Worm (Caenorhabditis elegans) whole organism, L2 larva: ENCODE results near the gene C07A9.13.

Source experiments
- C34F6.9 ChIP-seq: fragments of 150-350 bp; optimal IDR thresholded peaks from 2 replicates; lab custom pipeline; 2014; ENCODE audit warnings: missing biosample characterization, missing genetic modification characterization
- F13H6.1 ChIP-seq: sonication (generic microtip); optimal IDR thresholded peaks from 2 replicates; lab custom pipeline; 2016; ENCODE audit warnings: missing genetic modification characterization, missing compliant biosample characterization
- R02D3.7 ChIP-seq: fragments of 150-350 bp; optimal IDR thresholded peaks from 2 replicates; lab custom pipeline; 2014; ENCODE audit warnings: missing biosample characterization, missing genetic modification characterization
- Y55F3AM.14 ChIP-seq: fragments of 200-800 bp; sonication (Bioruptor generic); optimal IDR thresholded peaks from 2 replicates; lab custom pipeline; 2018; ENCODE audit warnings: mild to moderate bottlenecking, missing genetic modification characterization, missing compliant biosample characterization
- ZK546.5 ChIP-seq: sonication (generic microtip); optimal IDR thresholded peaks from 2 replicates; lab custom pipeline; 2017; ENCODE audit warnings: missing biosample characterization, missing genetic modification characterization
- alr-1 ChIP-seq: fragments of 150-350 bp; optimal IDR thresholded peaks from 2 replicates; lab custom pipeline; 2014; ENCODE audit warnings: missing biosample characterization, missing genetic modification characterization
- aly-2 ChIP-seq: fragments of 150-350 bp; optimal IDR thresholded peaks from 2 replicates; lab custom pipeline; 2014; ENCODE audit warnings: missing biosample characterization, missing genetic modification characterization
- blmp-1 ChIP-seq: sonication (generic microtip); optimal IDR thresholded peaks from 2 replicates; lab custom pipeline; 2017; ENCODE audit warnings: missing genetic modification characterization, mild to moderate bottlenecking, missing compliant biosample characterization, antibody characterized with exemption, moderate library complexity; ENCODE audit not compliant: insufficient read depth
- ceh-16 ChIP-seq: fragments of 150-350 bp; optimal IDR thresholded peaks from 2 replicates; lab custom pipeline; 2014; ENCODE audit warnings: missing biosample characterization, missing genetic modification characterization
- ceh-82 ChIP-seq: fragments of 150-350 bp; optimal IDR thresholded peaks from 2 replicates; lab custom pipeline; 2014; ENCODE audit warnings: missing biosample characterization, missing genetic modification characterization
- crh-2 ChIP-seq: sonication (generic microtip); optimal IDR thresholded peaks from 2 replicates; lab custom pipeline; 2017; ENCODE audit warnings: missing biosample characterization, missing genetic modification characterization
- egl-27 ChIP-seq: sonication (generic microtip); optimal IDR thresholded peaks from 3 replicates; lab custom pipeline; 2017; ENCODE audit warnings: missing biosample characterization, missing genetic modification reagents, missing genetic modification characterization
- elt-3 ChIP-seq: sonication (generic microtip); optimal IDR thresholded peaks from 2 replicates; lab custom pipeline; 2017; ENCODE audit warnings: missing biosample characterization, missing genetic modification characterization
- fos-1 ChIP-seq: fragments of 150-350 bp; optimal IDR thresholded peaks from 2 replicates; lab custom pipeline; 2014; ENCODE audit warnings: missing biosample characterization, missing genetic modification characterization
- gmeb-1 ChIP-seq: fragments of 150-350 bp; optimal IDR thresholded peaks from 2 replicates; lab custom pipeline; 2014; ENCODE audit warnings: missing biosample characterization, missing genetic modification characterization
- lin-11 ChIP-seq: fragments of 150-350 bp; sonication (generic microtip); optimal IDR thresholded peaks from 2 replicates; lab custom pipeline; 2014; ENCODE audit warnings: missing biosample characterization, missing genetic modification characterization, inconsistent platforms, mixed read lengths
- lin-39 ChIP-seq: fragments of 150-350 bp; optimal IDR thresholded peaks from 2 replicates; lab custom pipeline; 2014; ENCODE audit warnings: missing biosample characterization, missing genetic modification reagents, missing genetic modification characterization
- lsy-2 ChIP-seq, 2 experiments: fragments of 150-350 bp in 1 of 2; sonication (generic microtip) in 1 of 2; optimal IDR thresholded peaks; 2 replicates each; lab custom pipeline; 2014 to 2017; ENCODE audit warnings: missing biosample characterization in 2 of 2, missing genetic modification characterization in 2 of 2
- mab-5 ChIP-seq: fragments of 150-350 bp; optimal IDR thresholded peaks from 2 replicates; lab custom pipeline; 2014; ENCODE audit warnings: missing biosample characterization, missing genetic modification characterization
- mbf-1 ChIP-seq: sonication (generic microtip); optimal IDR thresholded peaks from 2 replicates; lab custom pipeline; 2017; ENCODE audit warnings: missing biosample characterization, missing genetic modification characterization
- mdl-1 ChIP-seq, 2 experiments: fragments of 150-350 bp in 1 of 2; sonication (generic microtip) in 1 of 2; optimal IDR thresholded peaks; 2 replicates each; lab custom pipeline; 2017; ENCODE audit warnings: missing biosample characterization in 2 of 2, missing genetic modification characterization in 2 of 2
- nhr-10 ChIP-seq: sonication (generic microtip); optimal IDR thresholded peaks from 2 replicates; lab custom pipeline; 2017; ENCODE audit warnings: missing biosample characterization, missing genetic modification characterization
- nhr-11 ChIP-seq: fragments of 150-350 bp; optimal IDR thresholded peaks from 2 replicates; lab custom pipeline; 2014; ENCODE audit warnings: missing biosample characterization, missing genetic modification characterization
- nhr-129 ChIP-seq: fragments of 150-350 bp; optimal IDR thresholded peaks from 2 replicates; lab custom pipeline; 2014; ENCODE audit warnings: missing biosample characterization, missing genetic modification characterization
- nhr-21 ChIP-seq: fragments of 150-350 bp; optimal IDR thresholded peaks from 2 replicates; lab custom pipeline; 2014; ENCODE audit warnings: missing biosample characterization, missing genetic modification characterization
- nhr-23 ChIP-seq: fragments of 150-350 bp; optimal IDR thresholded peaks from 2 replicates; lab custom pipeline; 2014; ENCODE audit warnings: missing biosample characterization, missing genetic modification reagents, missing genetic modification characterization
- nhr-237 ChIP-seq: fragments of 150-350 bp; optimal IDR thresholded peaks from 2 replicates; lab custom pipeline; 2014; ENCODE audit warnings: missing biosample characterization, missing genetic modification characterization
- nhr-25 ChIP-seq: fragments of 150-350 bp; sonication (generic microtip); optimal IDR thresholded peaks from 3 replicates; lab custom pipeline; 2014; ENCODE audit warnings: missing biosample characterization, missing genetic modification characterization
- nhr-6 ChIP-seq: fragments of 150-350 bp; optimal IDR thresholded peaks from 2 replicates; lab custom pipeline; 2014; ENCODE audit warnings: missing biosample characterization, missing genetic modification characterization
- nhr-77 ChIP-seq: fragments of 150-350 bp; optimal IDR thresholded peaks from 2 replicates; lab custom pipeline; 2014; ENCODE audit warnings: missing biosample characterization, missing genetic modification characterization
- peb-1 ChIP-seq: fragments of 150-350 bp; optimal IDR thresholded peaks from 2 replicates; lab custom pipeline; 2014; ENCODE audit warnings: missing biosample characterization, missing genetic modification characterization
- sem-4 ChIP-seq: fragments of 150-350 bp; optimal IDR thresholded peaks from 2 replicates; lab custom pipeline; 2014; ENCODE audit warnings: missing biosample characterization, missing genetic modification reagents, missing genetic modification characterization
- skn-1 ChIP-seq: sonication (generic microtip); optimal IDR thresholded peaks from 2 replicates; lab custom pipeline; 2017; ENCODE audit warnings: missing biosample characterization, missing genetic modification characterization
- sma-3 ChIP-seq: sonication (generic microtip); optimal IDR thresholded peaks from 2 replicates; lab custom pipeline; 2016; ENCODE audit warnings: missing genetic modification reagents, missing genetic modification characterization, missing compliant biosample characterization
- sma-9 ChIP-seq, 2 experiments: fragments of 150-350 bp in 1 of 2; sonication (generic microtip) in 1 of 2; optimal IDR thresholded peaks; 2 replicates each; lab custom pipeline; 2014 to 2016; ENCODE audit warnings: missing genetic modification characterization in 2 of 2, mild to moderate bottlenecking in 1 of 2, missing biosample characterization in 1 of 2, missing compliant biosample characterization in 1 of 2, missing genetic modification reagents in 1 of 2, moderate library complexity in 1 of 2
- snpc-4 ChIP-seq: fragments of 150-350 bp; optimal IDR thresholded peaks from 2 replicates; lab custom pipeline; 2014; ENCODE audit warnings: missing biosample characterization, missing genetic modification characterization
- unc-39 ChIP-seq: fragments of 150-350 bp; optimal IDR thresholded peaks from 2 replicates; lab custom pipeline; 2014; ENCODE audit warnings: missing biosample characterization, missing genetic modification characterization
- unc-55 ChIP-seq: fragments of 150-350 bp; sonication (generic microtip); optimal IDR thresholded peaks from 3 replicates; lab custom pipeline; 2014; ENCODE audit warnings: missing biosample characterization, missing genetic modification reagents, missing genetic modification characterization
- unc-62 ChIP-seq: fragments of 150-350 bp; optimal IDR thresholded peaks from 2 replicates; lab custom pipeline; 2014; ENCODE audit warnings: missing biosample characterization, missing genetic modification reagents, missing genetic modification characterization
- ztf-1 ChIP-seq: fragments of 200-800 bp; sonication (Bioruptor generic); conservative IDR thresholded peaks from 2 replicates; pipeline ENCODE4 v1.3.6; 2022; ENCODE audit warnings: missing genetic modification characterization, missing compliant biosample characterization
- ztf-11 ChIP-seq: sonication (generic microtip); optimal IDR thresholded peaks from 2 replicates; lab custom pipeline; 2017; ENCODE audit warnings: missing biosample characterization, missing genetic modification characterization
- ztf-4 ChIP-seq: fragments of 150-350 bp; optimal IDR thresholded peaks from 2 replicates; lab custom pipeline; 2014; ENCODE audit warnings: missing biosample characterization, missing genetic modification characterization

C07A9.13 gene

ce11 chrIII:9666668-9667067 is 14.4 kb downstream of the C07A9.13 start:
- TF ChIP-seq nhr-25 (tag; lab: Kevin White, UChicago) = peak; percentile 45
- peak; percentile 67 for TF ChIP-seq fos-1 (tag; lab: Kevin White, UChicago)
- no peak for TF ChIP-seq unc-55 (GFP tag; lab: Kevin White, UChicago)
- peak; percentile 64 for TF ChIP-seq sma-9 (GFP tag; optimal IDR thresholded peaks at IDR 0.05; lab: Kevin White, UChicago)
- TF ChIP-seq sma-9 (tag; optimal IDR thresholded peaks at IDR 0.05; lab: Kevin White, UChicago) = no peak
- TF ChIP-seq blmp-1 (tag; lab: Kevin White, UChicago) = peak; percentile 88
- no peak for TF ChIP-seq R02D3.7
- TF ChIP-seq, all 48 proteins: peak for 4

- TF ChIP-seq unc-62 (no peak), nhr-237 (no peak), nhr-6 (peak; percentile 20), fos-1 (tag; lab: Kevin White, UChicago) (no peak), ztf-11 (tag; lab: Kevin White, UChicago) (no peak), blmp-1 (tag; lab: Kevin White, UChicago) (no peak), nhr-23 (no peak), unc-55 (GFP tag; lab: Kevin White, UChicago) (peak; percentile 7), nhr-10 (tag; lab: Kevin White, UChicago) (no peak), gmeb-1 (peak; percentile 18), egl-27 (tag; lab: Kevin White, UChicago) (peak; percentile 18), lsy-2 (tag; optimal IDR thresholded peaks at IDR 0.05; lab: Kevin White, UChicago) (peak in 1 of 2 experiments; percentile 4), sma-3 (GFP tag; lab: Kevin White, UChicago) (peak; percentile 55), sma-9 (GFP tag; optimal IDR thresholded peaks at IDR 0.05; lab: Kevin White, UChicago) (peak; percentile 94), sma-9 (tag; optimal IDR thresholded peaks at IDR 0.05; lab: Kevin White, UChicago) (no peak), skn-1 (tag; lab: Kevin White, UChicago) (no peak), unc-39 (tag; lab: Kevin White, UChicago) (no peak), aly-2 (tag; lab: Kevin White, UChicago) (no peak), ztf-4 (no peak), mab-5 (tag; lab: Kevin White, UChicago) (no peak), Y55F3AM.14 (GFP tag; lab: Kevin White, UChicago) (no peak), sem-4 (tag; lab: Kevin White, UChicago) (peak; percentile 15), nhr-129 (tag; lab: Kevin White, UChicago) (peak; percentile 59), crh-2 (tag; lab: Kevin White, UChicago) (no peak), mdl-1 (tag; optimal IDR thresholded peaks at IDR 0.05; lab: Kevin White, UChicago) (no peak), nhr-25 (tag; lab: Kevin White, UChicago) (peak; percentile 14), R02D3.7 (no peak), nhr-77 (tag; lab: Kevin White, UChicago) (no peak)
Observed at ce11 chrIII:9666239-9666638, 14.9 kb downstream of the C07A9.13 start.

- TF ChIP-seq unc-62 = no peak
- TF ChIP-seq peb-1 (tag; lab: Kevin White, UChicago) = no peak
- TF ChIP-seq ZK546.5 (tag; lab: Kevin White, UChicago) = no peak
- TF ChIP-seq sem-4 (tag; lab: Kevin White, UChicago) = peak; percentile 13
- peak in 1 of 2 experiments; percentile 48 for TF ChIP-seq mdl-1 (tag; optimal IDR thresholded peaks at IDR 0.05; lab: Kevin White, UChicago)
- TF ChIP-seq nhr-21 = peak; percentile 61
- TF ChIP-seq fos-1 (tag; lab: Kevin White, UChicago) = peak; percentile 45
- peak; percentile 51 for TF ChIP-seq sma-9 (GFP tag; optimal IDR thresholded peaks at IDR 0.05; lab: Kevin White, UChicago)
- TF ChIP-seq sma-9 (tag; optimal IDR thresholded peaks at IDR 0.05; lab: Kevin White, UChicago) = no peak
- TF ChIP-seq alr-1 (tag; lab: Kevin White, UChicago) = no peak
- TF ChIP-seq F13H6.1 = peak; percentile 21
- TF ChIP-seq nhr-6 = peak; percentile 19
- TF ChIP-seq ztf-1 (GFP tag; lab: Robert Waterston, UW) = no peak
- peak; percentile 47 for TF ChIP-seq ztf-4
- TF ChIP-seq lin-11 = no peak
- TF ChIP-seq nhr-237 = no peak
- no peak for TF ChIP-seq snpc-4
- TF ChIP-seq nhr-129 (tag; lab: Kevin White, UChicago) = peak; percentile 74
- TF ChIP-seq elt-3 (tag; lab: Kevin White, UChicago) = no peak
- TF ChIP-seq blmp-1 (tag; lab: Kevin White, UChicago) = no peak
- TF ChIP-seq lin-39 = no peak
- no peak for TF ChIP-seq ceh-16 (tag; lab: Kevin White, UChicago)
- TF ChIP-seq unc-39 (tag; lab: Kevin White, UChicago) = no peak
- TF ChIP-seq crh-2 (tag; lab: Kevin White, UChicago) = no peak
- TF ChIP-seq aly-2 (tag; lab: Kevin White, UChicago) = no peak
- TF ChIP-seq gmeb-1 = no peak
- no peak for TF ChIP-seq R02D3.7
- no peak for TF ChIP-seq nhr-10 (tag; lab: Kevin White, UChicago)
- no peak for TF ChIP-seq mab-5 (tag; lab: Kevin White, UChicago)
- no peak for TF ChIP-seq ztf-11 (tag; lab: Kevin White, UChicago)
- TF ChIP-seq nhr-11 (tag; lab: Kevin White, UChicago) = no peak
- TF ChIP-seq unc-55 (GFP tag; lab: Kevin White, UChicago) = peak; percentile 73
- TF ChIP-seq mbf-1 (tag; lab: Kevin White, UChicago) = no peak
- TF ChIP-seq lsy-2 (tag; optimal IDR thresholded peaks at IDR 0.05; lab: Kevin White, UChicago) = peak in 1 of 2 experiments; percentile 44
- TF ChIP-seq C34F6.9 (tag; lab: Kevin White, UChicago) = peak; percentile 67
- no peak for TF ChIP-seq ceh-82
- TF ChIP-seq nhr-25 (tag; lab: Kevin White, UChicago) = peak; percentile 5
- TF ChIP-seq Y55F3AM.14 (GFP tag; lab: Kevin White, UChicago) = no peak
Observed at ce11 chrIII:9665490-9666179, 15.5 kb downstream of the C07A9.13 start.
